Fruit fly (Drosophila melanogaster): ENCODE measurements around the gene CG43725.

dm6 chr2L:11119966-11120517 lies 44.7 kb downstream of the CG43725 start, which contains the start of gene CG6230:
- TF ChIP-seq usp (GFP tag; optimal IDR thresholded peaks at IDR 0.05), result no peak
- no peak for TF ChIP-seq ac (GFP tag; optimal IDR thresholded peaks at IDR 0.05)
- no peak for TF ChIP-seq CG2199 (GFP tag; IDR thresholded peaks at IDR 0.05)
- TF ChIP-seq CG13287 (GFP tag; IDR thresholded peaks at IDR 0.05; ENCODE audit: partially characterized antibody), result peak; percentile 77
- TF ChIP-seq CG10147 (GFP tag; optimal IDR thresholded peaks at IDR 0.05), result no peak
- TF ChIP-seq CG6254 (GFP tag; optimal IDR thresholded peaks at IDR 0.05), result no peak
- TF ChIP-seq lov (optimal IDR thresholded peaks at IDR 0.05), result no peak
- TF ChIP-seq lov (GFP tag; IDR thresholded peaks at IDR 0.05), result no peak
- TF ChIP-seq sim (GFP tag; IDR thresholded peaks at IDR 0.05), result no peak
- no peak for TF ChIP-seq wdn (GFP tag; IDR thresholded peaks at IDR 0.05)
- TF ChIP-seq CG7556 (GFP tag; optimal IDR thresholded peaks at IDR 0.05), result no peak
